Worm (Caenorhabditis elegans): ENCODE data around the gene R01H2.4.

Gene R01H2.4

DNA sequence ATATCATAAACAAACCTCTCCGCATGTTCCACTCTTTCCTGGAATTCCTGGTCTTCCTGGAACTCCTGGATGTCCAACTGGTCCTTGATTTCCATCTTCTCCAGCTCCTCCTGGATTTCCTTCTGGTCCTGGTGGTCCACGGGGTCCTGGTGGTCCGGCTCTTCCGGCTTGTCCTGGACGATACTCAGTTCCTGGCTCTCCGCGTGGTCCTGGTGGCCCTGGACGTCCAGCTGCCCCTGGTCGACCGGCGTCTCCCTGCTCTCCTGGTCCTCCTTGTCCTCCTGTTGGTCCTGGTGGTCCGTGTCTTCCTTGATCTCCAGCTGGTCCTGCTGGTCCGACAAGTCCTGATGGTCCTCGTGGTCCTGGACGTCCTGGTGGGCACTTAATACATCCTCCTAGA is 44.4 kb downstream of the R01H2.4 start:
- TF ChIP-seq klf-2 (GFP tag; conservative IDR thresholded peaks at IDR 0.05), result no peak
- TF ChIP-seq ztf-29 (GFP tag; IDR thresholded peaks at IDR 0.05), result no peak
- TF ChIP-seq cog-1 (tag; optimal IDR thresholded peaks at IDR 0.05), result no peak
- TF ChIP-seq med-1 (GFP tag; optimal IDR thresholded peaks at IDR 0.05; ENCODE audit: insufficient read depth), result no peak
- no peak for TF ChIP-seq ref-1 (GFP tag; conservative IDR thresholded peaks at IDR 0.05)
- TF ChIP-seq ztf-23 (GFP tag; IDR thresholded peaks at IDR 0.05), result no peak
- no peak for TF ChIP-seq T22C8.4 (GFP tag; IDR thresholded peaks at IDR 0.05)
- no peak for TF ChIP-seq flt-1 (GFP tag; IDR thresholded peaks at IDR 0.05)
- no peak for TF ChIP-seq tab-1 (GFP tag; IDR thresholded peaks at IDR 0.05)

DNA sequence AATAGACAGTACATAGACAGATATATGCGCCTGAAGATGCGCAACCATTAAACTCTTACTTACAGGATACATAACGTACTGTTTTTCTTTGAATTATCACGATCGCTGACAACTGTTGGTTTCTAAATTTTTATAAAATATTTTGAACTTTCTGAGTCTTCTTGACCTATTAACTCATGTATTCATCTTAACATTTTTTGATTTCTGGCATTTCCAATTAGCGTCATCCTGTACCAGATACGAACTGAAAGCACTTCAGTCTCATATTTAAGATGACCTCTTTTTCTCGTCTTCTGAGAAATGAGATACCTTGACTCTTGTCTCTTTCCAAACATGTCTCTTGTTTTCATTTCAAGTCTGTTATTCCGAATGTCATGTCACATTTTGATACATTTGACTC is 50.3 kb downstream of the R01H2.4 start:
- TF ChIP-seq cog-1 (tag; optimal IDR thresholded peaks at IDR 0.05), result no peak
- TF ChIP-seq ztf-29 (GFP tag; IDR thresholded peaks at IDR 0.05), result no peak
- TF ChIP-seq tab-1 (GFP tag; IDR thresholded peaks at IDR 0.05), result no peak
- no peak for TF ChIP-seq ztf-23 (GFP tag; IDR thresholded peaks at IDR 0.05)
- no peak for TF ChIP-seq T22C8.4 (GFP tag; IDR thresholded peaks at IDR 0.05)
- TF ChIP-seq med-1 (GFP tag; optimal IDR thresholded peaks at IDR 0.05; ENCODE audit: insufficient read depth), result no peak
- TF ChIP-seq klf-2 (GFP tag; conservative IDR thresholded peaks at IDR 0.05), result no peak
- TF ChIP-seq ref-1 (GFP tag; conservative IDR thresholded peaks at IDR 0.05), result no peak
- TF ChIP-seq flt-1 (GFP tag; IDR thresholded peaks at IDR 0.05), result no peak

DNA sequence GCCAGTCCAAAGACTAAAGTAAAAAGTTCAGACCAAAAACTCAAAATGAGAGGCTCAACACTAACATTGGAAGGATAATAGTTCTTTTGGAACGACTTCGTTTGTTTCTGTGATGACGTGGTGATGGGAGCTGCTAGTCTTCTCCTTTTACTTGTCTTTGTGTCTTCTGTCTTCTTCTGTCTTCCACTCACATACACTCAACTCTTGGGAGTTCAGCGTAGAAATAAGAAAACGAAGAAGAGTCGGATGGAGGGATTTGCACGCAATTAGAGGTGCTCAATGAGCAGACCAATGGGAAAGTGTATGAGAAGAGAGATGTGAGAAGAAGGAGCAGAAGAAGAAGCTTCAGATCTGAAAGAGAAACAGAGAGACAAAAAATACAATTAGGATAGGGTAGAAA is 52.0 kb downstream of the R01H2.4 start:
- TF ChIP-seq T22C8.4 (GFP tag; IDR thresholded peaks at IDR 0.05) (no peak), klf-2 (GFP tag; conservative IDR thresholded peaks at IDR 0.05) (no peak), flt-1 (GFP tag; IDR thresholded peaks at IDR 0.05) (no peak), ref-1 (GFP tag; conservative IDR thresholded peaks at IDR 0.05) (no peak), ztf-29 (GFP tag; IDR thresholded peaks at IDR 0.05) (no peak), tab-1 (GFP tag; IDR thresholded peaks at IDR 0.05) (no peak), ztf-23 (GFP tag; IDR thresholded peaks at IDR 0.05) (no peak), med-1 (GFP tag; optimal IDR thresholded peaks at IDR 0.05; ENCODE audit: insufficient read depth) (no peak), cog-1 (tag; optimal IDR thresholded peaks at IDR 0.05) (no peak)

All from whole organism, midembryonic.